Worm (Caenorhabditis elegans): ENCODE measurements around the gene T23F6.5.
A peak's percentile ranks its signal among the peaks of the same experiment; 100 is the strongest.

The T23F6.5 gene

DNA sequence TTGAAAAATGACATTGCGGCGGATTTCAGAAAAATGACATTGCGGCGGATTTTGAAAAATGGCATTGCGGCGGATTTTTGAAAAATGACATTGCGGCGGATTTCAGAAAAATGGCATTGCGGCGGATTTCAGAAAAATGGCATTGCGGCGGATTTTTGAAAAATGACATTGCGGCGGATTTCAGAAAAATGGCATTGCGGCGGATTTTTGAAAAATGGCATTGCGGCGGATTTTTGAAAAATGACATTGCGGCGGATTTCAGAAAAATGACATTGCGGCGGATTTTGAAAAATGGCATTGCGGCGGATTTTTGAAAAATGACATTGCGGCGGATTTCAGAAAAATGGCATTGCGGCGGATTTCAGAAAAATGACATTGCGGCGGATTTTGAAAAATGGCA, 10.7 kb downstream of the T23F6.5 start:
- TF ChIP-seq egl-43 (GFP tag; IDR thresholded peaks at IDR 0.05) (0 out of 2 replicates have a peak, but pooled peaks have one; percentile 21), lim-7 (GFP tag; IDR thresholded peaks at IDR 0.05) (peak; percentile 47; the same call in 1 of the 2 replicates), F26F4.8 (GFP tag; conservative IDR thresholded peaks at IDR 0.05) (0 out of 2 replicates have a peak, but pooled peaks have one; percentile 28), Y48G9A.11 (GFP tag; IDR thresholded peaks at IDR 0.05) (0 out of 2 replicates have a peak, but pooled peaks have one; percentile 30), madf-5 (GFP tag; IDR thresholded peaks at IDR 0.05) (0 out of 4 replicates have a peak, but pooled peaks of 1 of the 2 experiments have one; percentile 14)

DNA sequence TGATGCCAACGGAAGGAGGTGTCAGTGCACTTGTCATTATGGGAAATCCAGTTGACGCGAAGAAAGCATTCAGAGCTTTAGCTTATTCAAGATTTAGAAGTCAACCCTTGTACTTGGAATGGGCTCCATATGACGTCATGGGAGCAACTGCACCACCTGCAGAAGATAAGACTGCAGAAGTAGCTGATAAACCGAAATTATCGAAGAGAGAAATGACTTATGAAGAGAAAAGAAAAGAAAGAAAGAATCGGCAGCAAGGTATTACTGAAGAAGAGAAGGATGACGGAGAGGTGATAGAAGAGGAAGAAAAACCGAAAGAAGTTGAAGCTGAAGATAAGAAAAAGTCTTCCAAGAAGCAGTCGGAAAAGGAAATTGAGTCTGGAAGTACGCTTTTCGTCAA, 13.2 kb downstream of the T23F6.5 start:
- TF ChIP-seq ceh-20 (GFP tag; IDR thresholded peaks at IDR 0.05) (no peak), aha-1 (tag) (peak; percentile 37), dmd-6 (GFP tag; IDR thresholded peaks at IDR 0.05) (peak; percentile 39; the same call in 1 of the 2 replicates), pqm-1 (tag; optimal IDR thresholded peaks at IDR 0.05) (peak; percentile 52), hlh-11 (tag; optimal IDR thresholded peaks at IDR 0.05) (peak; percentile 16), T26A8.4 (GFP tag; IDR thresholded peaks at IDR 0.05) (no peak)

DNA sequence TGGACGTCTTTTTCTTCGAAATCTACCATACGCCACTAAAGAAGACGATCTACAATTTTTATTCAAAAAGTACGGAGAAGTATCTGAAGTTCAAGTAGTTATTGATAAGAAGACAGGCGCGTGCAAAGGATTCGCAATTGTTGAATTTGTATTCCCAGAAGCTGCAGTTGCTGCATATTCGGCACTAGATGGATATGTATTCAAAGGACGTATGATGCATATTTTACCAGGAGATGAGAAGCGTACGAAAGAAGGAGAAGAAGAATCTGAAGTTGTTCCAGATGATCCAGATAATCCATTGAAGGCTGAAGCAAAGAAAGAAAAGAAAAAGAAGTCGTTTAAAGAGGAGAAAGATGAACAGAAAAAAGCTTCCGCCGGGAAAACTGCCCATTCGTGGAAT, 15.4 kb downstream of the T23F6.5 start:
- TF ChIP-seq egl-27 (tag; optimal IDR thresholded peaks at IDR 0.05) (no peak), nhr-77 (tag; optimal IDR thresholded peaks at IDR 0.05) (no peak), gei-8 (GFP tag; optimal IDR thresholded peaks at IDR 0.05) (no peak), nhr-42 (GFP tag; IDR thresholded peaks at IDR 0.05) (no peak), hlh-30 (tag; optimal IDR thresholded peaks at IDR 0.05; ENCODE audit: insufficient read depth) (no peak), daf-19 (GFP tag; conservative IDR thresholded peaks at IDR 0.05) (no peak)

DNA sequence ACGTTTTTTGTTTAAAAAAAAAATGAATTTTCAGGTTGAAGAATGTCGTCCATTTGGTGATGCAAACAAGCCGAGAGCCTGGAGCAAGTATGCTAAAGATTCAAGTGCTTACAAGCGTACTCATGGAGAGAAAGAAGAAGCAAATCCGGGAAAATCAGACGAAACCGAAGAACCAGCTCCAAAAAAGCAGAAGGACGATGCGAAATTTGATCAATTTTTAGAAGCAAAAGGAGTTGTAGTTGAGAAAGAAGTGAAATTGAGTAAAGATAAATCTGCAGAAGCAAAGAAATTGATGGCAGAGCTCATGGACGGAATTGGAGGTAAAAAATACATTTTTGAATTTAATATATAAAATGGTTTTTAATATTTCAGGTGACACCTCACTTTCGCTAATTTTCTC, 16.1 kb downstream of the T23F6.5 start:
- TF ChIP-seq ceh-62 (tag; optimal IDR thresholded peaks at IDR 0.05), result no peak
- TF ChIP-seq egl-43 (GFP tag; IDR thresholded peaks at IDR 0.05), result no peak
- no peak for TF ChIP-seq gei-8 (GFP tag; optimal IDR thresholded peaks at IDR 0.05)
- TF ChIP-seq F10B5.3 (tag; optimal IDR thresholded peaks at IDR 0.05), result no peak
- no peak for TF ChIP-seq mdt-29 (GFP tag; IDR thresholded peaks at IDR 0.05)
- no peak for TF ChIP-seq Y75B8A.6 (GFP tag; IDR thresholded peaks at IDR 0.05)
- no peak for TF ChIP-seq saeg-2 (GFP tag; IDR thresholded peaks at IDR 0.05)
- TF ChIP-seq R02D3.7 (tag; optimal IDR thresholded peaks at IDR 0.05), result no peak

DNA sequence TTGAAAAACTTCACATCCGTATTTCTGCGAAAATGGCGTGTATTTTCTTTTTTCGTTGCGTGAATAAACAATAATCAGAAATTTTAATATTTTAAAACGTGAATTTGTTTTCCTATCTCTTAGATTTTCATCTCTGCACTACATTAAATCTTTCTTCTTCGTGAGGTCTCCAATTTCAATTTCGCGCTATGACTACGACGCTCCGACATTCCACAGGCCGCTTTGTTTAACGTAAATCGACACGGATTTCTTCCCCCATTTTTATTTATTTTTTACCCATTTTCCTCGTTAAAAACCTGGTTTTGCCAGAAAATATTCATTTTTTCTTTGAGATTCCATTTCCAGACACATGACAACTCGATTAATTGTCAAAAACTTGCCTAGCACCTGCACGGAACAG, 16.7 kb downstream of the T23F6.5 start, which contains the start of the genes T23F6.3 and rbd-1:
TSS of gene T23F6.3 (minus strand) at position 120 of the 400 bp plus-strand sequence.
TSS of gene rbd-1 (plus strand) at position 346 of the 400 bp plus-strand sequence.
- peak; percentile 52; the same call in 1 of the 2 replicates for TF ChIP-seq dmd-6 (GFP tag; IDR thresholded peaks at IDR 0.05)
- TF ChIP-seq nhr-237 (tag; optimal IDR thresholded peaks at IDR 0.05), result no peak
- peak; percentile 69 for TF ChIP-seq duxl-1 (tag; optimal IDR thresholded peaks at IDR 0.05; ENCODE audit: poor library complexity)
- TF ChIP-seq zfp-3 (GFP tag; conservative IDR thresholded peaks at IDR 0.05), result no peak
- peak; percentile 55; the same call in 1 of the 2 replicates for TF ChIP-seq snpc-1.2 (GFP tag; IDR thresholded peaks at IDR 0.05)
- peak; percentile 80 for TF ChIP-seq nhr-77 (tag; optimal IDR thresholded peaks at IDR 0.05)
- peak; percentile 78 for TF ChIP-seq hlh-30 (tag; optimal IDR thresholded peaks at IDR 0.05; ENCODE audit: insufficient read depth)
- peak; percentile 75 for TF ChIP-seq hmg-1.1 (GFP tag; IDR thresholded peaks at IDR 0.05)
- peak in 1 of 2 experiments; percentile 79 for TF ChIP-seq hif-1 (tag; optimal IDR thresholded peaks at IDR 0.05)
- TF ChIP-seq unc-130 (GFP tag; optimal IDR thresholded peaks at IDR 0.05), result peak; percentile 53
- peak; percentile 52 for TF ChIP-seq fkh-10 (GFP tag; optimal IDR thresholded peaks at IDR 0.05)
- peak; percentile 66; the same call in 1 of the 2 replicates for TF ChIP-seq nhr-42 (GFP tag; IDR thresholded peaks at IDR 0.05)
- TF ChIP-seq ZK337.2 (GFP tag; IDR thresholded peaks at IDR 0.05), result peak; percentile 55; the same call in 1 of the 2 replicates
- TF ChIP-seq dve-1 (tag; optimal IDR thresholded peaks at IDR 0.05; ENCODE audit: insufficient read depth), result peak; percentile 82
- no peak for TF ChIP-seq lir-3 (tag; optimal IDR thresholded peaks at IDR 0.05)
- TF ChIP-seq tra-1 (GFP tag; IDR thresholded peaks at IDR 0.05), result peak; percentile 40; the same call in 1 of the 2 replicates
- no peak for TF ChIP-seq ceh-62 (tag; optimal IDR thresholded peaks at IDR 0.05)
- peak; percentile 36 for TF ChIP-seq jun-1 (tag; optimal IDR thresholded peaks at IDR 0.05)
- no peak for TF ChIP-seq dmd-8 (GFP tag; IDR thresholded peaks at IDR 0.05)
- TF ChIP-seq unc-62 (GFP tag; optimal IDR thresholded peaks at IDR 0.05 in 1 of 2), result peak in 1 of 2 experiments; percentile 3
- no peak for TF ChIP-seq unc-62 (tag; optimal IDR thresholded peaks at IDR 0.05)
- TF ChIP-seq zip-2 (tag; optimal IDR thresholded peaks at IDR 0.05), result no peak
- TF ChIP-seq nhr-28 (tag; optimal IDR thresholded peaks at IDR 0.05), result peak; percentile 77
- TF ChIP-seq lsy-2 (tag; optimal IDR thresholded peaks at IDR 0.05), result peak; percentile 15 to 92
- TF ChIP-seq R02D3.7 (tag; optimal IDR thresholded peaks at IDR 0.05), result peak; percentile 81
- TF ChIP-seq mes-2 (tag; optimal IDR thresholded peaks at IDR 0.05; ENCODE audit: poor library complexity, severe bottlenecking), result peak; percentile 97
